Fruit fly (Drosophila melanogaster) whole organism, wandering third instar larva: Measurements from ENCODE around the gene CG13893.
A peak's percentile ranks its signal among the peaks of the same experiment; 100 is the strongest.

Experiments
- Sp1 ChIP-seq: fragments of 200-800 bp; sonication (Bioruptor generic); optimal IDR thresholded peaks from 3 replicates; lab custom pipeline; 2019; ENCODE audit warnings: missing biosample characterization, mild to moderate bottlenecking, missing genetic modification characterization, moderate library complexity
- fru ChIP-seq: fragments of 200-800 bp; sonication (Bioruptor generic); optimal IDR thresholded peaks from 3 replicates; lab custom pipeline; 2016; ENCODE audit warnings: missing biosample characterization, mild to moderate bottlenecking, missing genetic modification characterization
- h ChIP-seq: fragments of 200-800 bp; sonication (Bioruptor generic); optimal IDR thresholded peaks from 3 replicates; lab custom pipeline; 2016; ENCODE audit warnings: missing biosample characterization, mild to moderate bottlenecking, missing genetic modification characterization
- jim ChIP-seq: fragments of 175-275, 200-325 bp; sonication (Bioruptor generic); optimal IDR thresholded peaks from 2 replicates; lab custom pipeline; 2016; ENCODE audit warnings: missing biosample characterization, mild to moderate bottlenecking, missing genetic modification characterization

DNA sequence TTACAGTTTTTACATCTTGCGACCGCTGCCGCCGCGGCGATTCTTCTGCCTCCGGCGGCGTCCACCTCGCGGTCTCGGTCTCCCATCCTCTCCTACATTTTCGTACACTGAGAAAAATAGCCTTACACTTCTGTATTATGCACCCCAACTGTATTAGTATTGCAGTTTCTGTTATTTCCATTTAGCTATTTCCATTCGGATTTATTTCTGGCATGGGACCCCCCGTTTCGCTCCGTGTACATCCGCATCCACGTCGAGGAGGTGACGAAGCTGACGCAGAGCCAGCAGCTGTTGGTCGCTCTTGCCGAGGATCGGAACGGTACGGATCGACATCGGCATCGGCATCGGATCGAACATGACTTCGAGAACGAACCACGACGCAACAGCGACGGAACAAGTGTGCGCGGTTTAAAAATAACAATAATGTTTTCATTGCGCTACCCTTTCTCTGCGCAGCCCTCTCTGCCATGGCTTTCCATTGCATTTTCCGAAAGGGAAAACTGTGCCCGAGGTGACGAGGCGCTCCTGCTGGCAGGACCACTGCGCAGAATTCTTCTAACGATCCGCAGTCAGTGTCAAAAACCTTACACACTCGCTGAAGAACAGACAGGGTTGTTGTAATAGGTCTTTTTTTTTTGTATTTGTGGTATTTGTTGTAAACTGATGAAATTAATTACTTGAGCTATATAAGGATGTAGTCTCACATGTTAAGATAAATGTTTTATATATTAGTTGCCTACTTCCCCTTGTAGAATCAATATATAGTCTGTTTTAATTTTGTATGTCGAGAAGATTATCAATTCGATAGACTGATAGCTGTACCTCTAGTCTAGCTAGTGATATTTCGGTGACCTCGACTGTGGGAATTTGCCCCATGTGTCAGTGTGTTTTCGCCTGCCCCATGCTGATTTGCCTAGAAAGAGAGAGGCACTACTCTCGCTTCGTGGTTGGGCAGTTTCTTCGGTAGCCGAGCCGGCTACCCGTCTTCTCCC, 14.2 kb downstream of the CG13893 start:
- TF ChIP-seq jim (no peak), fru (GFP tag; lab: Kevin White, UChicago) (peak; percentile 58), h (GFP tag; lab: Kevin White, UChicago) (peak; percentile 60), Sp1 (GFP tag; lab: Kevin White, UChicago) (peak; percentile 22)
